Fruit fly (Drosophila melanogaster): ENCODE results near the gene CG13693.

Gene CG13693

DNA sequence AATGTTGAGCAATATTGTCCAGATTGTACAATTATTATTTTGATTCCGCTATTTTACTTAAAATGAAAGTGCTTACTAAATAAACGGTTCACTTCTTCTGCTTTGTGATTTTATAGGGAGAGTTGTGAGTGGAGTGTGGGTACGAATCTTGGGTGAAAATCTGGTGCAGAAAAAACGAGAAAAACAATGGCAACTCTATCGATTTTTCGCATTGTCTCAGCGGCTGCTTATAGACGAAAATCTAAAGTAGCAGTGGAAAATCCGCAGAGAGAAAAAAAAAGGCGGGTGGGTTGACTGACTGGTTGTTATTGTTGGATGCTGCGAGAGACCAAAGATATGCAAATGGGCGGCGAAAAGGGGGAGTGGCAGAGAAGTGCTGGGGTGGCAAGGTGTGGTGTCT lies 10.8 kb downstream of the CG13693 start:
- TF ChIP-seq CG1620 (GFP tag; optimal IDR thresholded peaks at IDR 0.05), result no peak
- TF ChIP-seq pad (GFP tag; optimal IDR thresholded peaks at IDR 0.05), result no peak
- TF ChIP-seq CG7101 (tag; optimal IDR thresholded peaks at IDR 0.05), result no peak
- no peak for TF ChIP-seq CG11617 (GFP tag; optimal IDR thresholded peaks at IDR 0.05)
- TF ChIP-seq Clk (GFP tag; optimal IDR thresholded peaks at IDR 0.05), result no peak
- no peak for TF ChIP-seq bab1 (GFP tag; optimal IDR thresholded peaks at IDR 0.05)
- no peak for TF ChIP-seq Mnt (GFP tag; optimal IDR thresholded peaks at IDR 0.05)
- TF ChIP-seq CG7045 (GFP tag; optimal IDR thresholded peaks at IDR 0.05), result no peak
- TF ChIP-seq tj (GFP tag; optimal IDR thresholded peaks at IDR 0.05), result no peak
- TF ChIP-seq toe (GFP tag; optimal IDR thresholded peaks at IDR 0.05), result no peak
- no peak for TF ChIP-seq CG14711 (tag; optimal IDR thresholded peaks at IDR 0.05)
- TF ChIP-seq ovo (GFP tag; optimal IDR thresholded peaks at IDR 0.05), result no peak
- TF ChIP-seq CG5204 (GFP tag; optimal IDR thresholded peaks at IDR 0.05), result no peak
- TF ChIP-seq cnc (optimal IDR thresholded peaks at IDR 0.05), result no peak
- no peak for TF ChIP-seq kay (GFP tag; ENCODE audit: borderline replicate concordance)
- TF ChIP-seq Crg-1 (GFP tag; optimal IDR thresholded peaks at IDR 0.05), result no peak
- no peak for TF ChIP-seq Hr96 (GFP tag; optimal IDR thresholded peaks at IDR 0.05)
- no peak for TF ChIP-seq cic (GFP tag; optimal IDR thresholded peaks at IDR 0.05)

DNA sequence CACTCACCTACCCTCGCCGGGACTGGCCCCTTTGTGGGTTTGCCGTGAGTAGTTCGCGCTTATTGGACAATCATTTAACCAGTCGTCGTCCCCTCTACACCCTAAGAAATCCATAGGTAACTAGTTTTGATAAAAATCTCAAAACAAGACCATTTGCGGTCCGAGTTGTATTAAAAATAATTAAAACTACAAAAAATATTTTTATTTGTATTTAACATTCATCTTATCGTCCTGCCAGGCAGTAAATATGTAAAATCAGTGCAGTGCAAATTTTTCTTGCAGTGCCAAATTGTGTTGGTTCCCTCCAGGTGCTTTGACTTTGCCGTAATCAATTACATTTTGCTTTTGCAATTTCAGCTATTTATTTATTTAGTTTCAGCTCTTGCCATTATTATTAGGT lies 11.5 kb downstream of the CG13693 start:
- TF ChIP-seq CG1620 (GFP tag; optimal IDR thresholded peaks at IDR 0.05) (no peak), toe (GFP tag; optimal IDR thresholded peaks at IDR 0.05) (no peak), CG11617 (GFP tag; optimal IDR thresholded peaks at IDR 0.05) (no peak), Hr96 (GFP tag; optimal IDR thresholded peaks at IDR 0.05) (no peak)

DNA sequence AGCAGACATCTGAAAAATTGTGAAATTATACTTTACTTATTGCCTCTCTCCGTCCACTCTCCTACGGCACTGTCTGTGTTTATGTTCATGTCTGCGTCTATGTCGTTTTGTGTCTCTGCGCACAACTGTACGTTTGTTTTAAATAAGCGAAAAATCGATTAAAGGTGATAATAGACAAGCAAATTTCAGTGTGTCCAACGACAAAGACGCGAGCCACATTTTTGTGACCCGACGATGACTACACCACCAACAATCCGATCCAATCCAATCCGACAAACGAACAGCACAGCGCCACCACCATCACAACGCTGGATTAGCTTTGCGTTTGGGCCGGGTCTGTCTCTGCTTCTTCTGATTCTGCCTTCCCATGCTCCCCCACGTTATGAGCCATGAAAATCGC lies 12.3 kb downstream of the CG13693 start:
- TF ChIP-seq bab1 (GFP tag; optimal IDR thresholded peaks at IDR 0.05) (no peak), CG12768 (GFP tag; optimal IDR thresholded peaks at IDR 0.05) (no peak), CG7101 (tag; optimal IDR thresholded peaks at IDR 0.05) (no peak), tj (GFP tag; optimal IDR thresholded peaks at IDR 0.05) (no peak), Mnt (GFP tag; optimal IDR thresholded peaks at IDR 0.05) (no peak), CG5204 (GFP tag; optimal IDR thresholded peaks at IDR 0.05) (no peak), Hr96 (GFP tag; optimal IDR thresholded peaks at IDR 0.05) (no peak), pad (GFP tag; optimal IDR thresholded peaks at IDR 0.05) (no peak), CG11617 (GFP tag; optimal IDR thresholded peaks at IDR 0.05) (no peak), cic (GFP tag; optimal IDR thresholded peaks at IDR 0.05) (no peak), CG33017 (tag; optimal IDR thresholded peaks at IDR 0.05) (no peak), Crg-1 (GFP tag; optimal IDR thresholded peaks at IDR 0.05) (no peak)

DNA sequence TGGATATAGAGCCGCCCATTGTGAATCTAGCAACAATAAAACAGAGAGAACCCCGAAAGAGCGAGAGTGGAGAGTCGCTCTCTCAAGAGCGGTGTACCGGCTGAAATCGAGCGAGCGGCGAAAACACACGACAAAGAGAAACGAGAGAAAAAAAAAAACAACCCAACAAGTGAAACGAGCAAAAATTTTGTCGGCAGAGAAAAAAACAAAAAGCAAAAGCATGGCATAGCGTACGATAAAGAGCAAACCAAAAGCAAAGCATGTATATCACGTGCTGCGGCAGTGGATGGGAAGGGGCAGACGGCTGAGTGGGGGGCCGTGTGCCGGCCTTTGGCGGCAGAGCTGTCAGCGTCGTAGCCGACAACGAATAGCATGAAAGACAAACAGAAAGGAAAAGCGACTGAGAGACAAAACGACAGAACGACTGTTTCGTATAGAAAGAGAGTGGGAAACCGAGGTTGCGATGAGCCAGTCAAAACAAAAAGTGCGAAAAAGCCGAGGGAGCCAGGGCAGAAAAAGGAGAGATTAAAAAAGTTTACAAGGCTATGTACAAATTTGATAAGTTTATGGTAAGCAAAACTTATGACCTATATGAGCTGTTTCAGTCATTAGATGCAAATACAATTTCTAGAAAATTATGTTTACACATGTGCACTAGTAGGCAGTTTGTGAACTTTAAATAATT lies 14.5 kb downstream of the CG13693 start:
- peak; percentile 2 for TF ChIP-seq Crg-1 (GFP tag; optimal IDR thresholded peaks at IDR 0.05)
- peak; percentile 49 for TF ChIP-seq cic (GFP tag; optimal IDR thresholded peaks at IDR 0.05)
- no peak for TF ChIP-seq CG1620 (GFP tag; optimal IDR thresholded peaks at IDR 0.05)
- TF ChIP-seq CG12768 (GFP tag; optimal IDR thresholded peaks at IDR 0.05), result peak; percentile 21
- TF ChIP-seq CG11617 (GFP tag; optimal IDR thresholded peaks at IDR 0.05), result peak; percentile 61
- TF ChIP-seq tj (GFP tag; optimal IDR thresholded peaks at IDR 0.05), result peak; percentile 68
- peak; percentile 4 for TF ChIP-seq CG7045 (GFP tag; optimal IDR thresholded peaks at IDR 0.05)
- TF ChIP-seq Mnt (GFP tag; optimal IDR thresholded peaks at IDR 0.05), result peak; percentile 78
- no peak for TF ChIP-seq pad (GFP tag; optimal IDR thresholded peaks at IDR 0.05)

DNA sequence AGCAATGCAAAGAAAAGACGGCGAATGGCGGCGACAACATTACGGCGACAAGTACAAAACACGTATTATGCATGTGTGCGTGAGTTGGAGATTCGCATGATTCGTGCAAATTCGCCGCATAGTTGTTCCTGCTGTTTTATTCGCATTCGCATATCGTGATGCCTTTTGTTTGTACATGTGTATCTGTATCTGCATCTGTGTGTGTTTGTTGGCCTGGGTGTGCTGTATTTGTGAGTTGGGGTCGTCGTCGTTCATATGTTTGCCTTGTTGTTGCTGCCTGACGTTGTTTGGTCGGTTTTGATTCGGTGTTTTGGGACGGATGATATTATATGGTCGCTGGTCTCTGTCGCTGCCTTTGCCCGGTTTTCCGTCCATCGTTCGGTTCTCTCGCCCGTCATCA lies 15.1 kb downstream of the CG13693 start:
- TF ChIP-seq pad (GFP tag; optimal IDR thresholded peaks at IDR 0.05) (peak; percentile 35), toe (GFP tag; optimal IDR thresholded peaks at IDR 0.05) (no peak)

DNA sequence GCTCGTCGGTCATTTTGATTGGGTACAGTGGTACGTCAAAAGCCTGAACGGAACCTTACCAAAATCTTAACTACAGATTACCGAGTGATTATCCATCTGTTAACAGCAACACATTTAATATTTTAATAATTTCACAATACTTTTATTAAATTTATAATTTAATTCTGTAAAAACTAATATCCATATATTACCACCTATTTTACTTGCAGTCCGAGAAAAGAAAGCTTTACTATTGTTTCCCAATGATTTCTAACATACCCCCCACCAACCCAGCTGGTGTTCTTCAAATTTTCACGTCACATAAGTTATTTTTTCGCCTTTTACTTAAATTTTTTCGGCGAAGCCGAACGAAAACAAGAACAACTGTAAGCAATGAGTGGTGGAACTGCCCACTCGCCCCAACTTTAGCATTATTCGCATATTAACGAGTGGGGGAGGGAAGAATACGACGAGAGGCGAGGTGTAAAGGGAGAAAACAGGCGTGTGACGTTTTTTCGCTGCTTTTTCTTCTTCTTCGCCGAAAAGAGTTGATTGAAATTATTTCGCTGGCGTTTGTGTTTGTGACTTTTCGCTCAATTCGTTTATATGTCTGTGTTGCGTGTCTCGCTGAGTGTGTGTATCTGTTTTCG lies 15.7 kb downstream of the CG13693 start:
- TF ChIP-seq tj (GFP tag; optimal IDR thresholded peaks at IDR 0.05) (peak; percentile 67), kay (GFP tag; ENCODE audit: borderline replicate concordance) (no peak), ovo (GFP tag; optimal IDR thresholded peaks at IDR 0.05) (no peak), CG14711 (tag; optimal IDR thresholded peaks at IDR 0.05) (peak; percentile 24), CG1620 (GFP tag; optimal IDR thresholded peaks at IDR 0.05) (no peak), cnc (optimal IDR thresholded peaks at IDR 0.05) (no peak), Hr96 (GFP tag; optimal IDR thresholded peaks at IDR 0.05) (no peak), CG5204 (GFP tag; optimal IDR thresholded peaks at IDR 0.05) (no peak), cic (GFP tag; optimal IDR thresholded peaks at IDR 0.05) (no peak), CG7045 (GFP tag; optimal IDR thresholded peaks at IDR 0.05) (no peak), CG7101 (tag; optimal IDR thresholded peaks at IDR 0.05) (peak; percentile 17), CG12768 (GFP tag; optimal IDR thresholded peaks at IDR 0.05) (no peak), CG33017 (tag; optimal IDR thresholded peaks at IDR 0.05) (no peak), Clk (GFP tag; optimal IDR thresholded peaks at IDR 0.05) (no peak), Crg-1 (GFP tag; optimal IDR thresholded peaks at IDR 0.05) (no peak), CG11617 (GFP tag; optimal IDR thresholded peaks at IDR 0.05) (no peak)

DNA sequence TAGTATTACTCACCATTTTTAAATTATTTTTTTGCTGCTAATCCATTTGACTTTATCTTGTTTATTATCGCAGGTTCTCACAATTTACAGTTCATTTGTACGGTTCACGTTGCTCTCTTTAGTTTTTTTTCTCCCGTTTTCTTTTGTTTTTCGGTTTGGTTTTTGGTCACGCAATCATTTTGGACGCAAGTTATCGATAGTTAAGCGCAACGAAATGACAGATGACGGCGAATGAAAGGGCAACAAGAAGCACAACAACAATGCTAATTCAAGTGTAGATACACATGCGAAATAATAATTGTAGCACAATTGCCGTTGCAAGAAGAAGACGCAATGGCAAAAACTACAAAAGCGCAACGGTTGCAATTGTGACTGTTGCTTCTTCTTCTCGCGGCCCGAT lies 16.3 kb downstream of the CG13693 start:
- TF ChIP-seq tj (GFP tag; optimal IDR thresholded peaks at IDR 0.05) (peak; percentile 72), CG5204 (GFP tag; optimal IDR thresholded peaks at IDR 0.05) (no peak)
